Worm (Caenorhabditis elegans): ENCODE results near the gene abu-10.

Gene abu-10

DNA sequence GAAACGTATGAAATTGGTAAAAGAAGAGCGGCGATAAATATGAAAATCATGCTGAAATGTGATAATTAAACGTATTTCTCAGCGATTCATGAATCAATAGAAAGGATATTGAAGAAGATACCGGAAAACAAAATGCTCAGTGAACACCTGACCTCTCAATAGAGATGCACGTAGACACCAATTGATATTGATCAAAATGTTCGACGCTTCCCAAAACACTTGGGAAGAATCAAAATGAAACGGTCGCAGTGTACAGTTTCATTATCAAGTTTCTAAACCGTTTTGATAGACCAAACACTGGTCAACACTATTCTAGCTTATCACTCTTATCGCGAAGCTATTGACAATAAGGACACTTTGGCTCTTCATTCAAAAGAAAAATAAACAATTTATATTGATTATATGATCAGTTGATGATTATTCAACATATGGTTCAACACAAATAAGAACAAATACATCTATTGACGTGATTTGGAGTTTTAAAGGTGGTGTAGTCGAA is 44.5 kb downstream of the abu-10 start, which contains the start of gene ttr-48 (continued):
- peak; percentile 47 for TF ChIP-seq ztf-7 (tag; optimal IDR thresholded peaks at IDR 0.05)
- TF ChIP-seq tra-1 (GFP tag; IDR thresholded peaks at IDR 0.05), result no peak
- TF ChIP-seq ceh-82 (tag; optimal IDR thresholded peaks at IDR 0.05), result no peak
- TF ChIP-seq ces-1 (GFP tag; optimal IDR thresholded peaks at IDR 0.05), result no peak
- TF ChIP-seq ceh-32 (tag; optimal IDR thresholded peaks at IDR 0.05; ENCODE audit: poor library complexity), result no peak
- TF ChIP-seq skn-1 (tag; optimal IDR thresholded peaks at IDR 0.05), result no peak
- TF ChIP-seq lin-39 (tag; optimal IDR thresholded peaks at IDR 0.05), result no peak
- TF ChIP-seq daf-16 (GFP tag; optimal IDR thresholded peaks at IDR 0.05), result no peak
- TF ChIP-seq daf-16 (tag; optimal IDR thresholded peaks at IDR 0.05), result peak; percentile 100
- TF ChIP-seq lin-1 (GFP tag; IDR thresholded peaks at IDR 0.05), result no peak
- no peak for TF ChIP-seq egl-43 (GFP tag; IDR thresholded peaks at IDR 0.05)
- TF ChIP-seq spr-3 (GFP tag; optimal IDR thresholded peaks at IDR 0.05), result no peak
- no peak for TF ChIP-seq nhr-111 (GFP tag; optimal IDR thresholded peaks at IDR 0.05)
- no peak for TF ChIP-seq T20F7.1 (GFP tag; optimal IDR thresholded peaks at IDR 0.05)
- no peak for TF ChIP-seq rbr-2 (tag; optimal IDR thresholded peaks at IDR 0.05)
- TF ChIP-seq Y105C5A.15 (GFP tag; IDR thresholded peaks at IDR 0.05), result no peak
- TF ChIP-seq nhr-102 (tag; optimal IDR thresholded peaks at IDR 0.05), result no peak
- no peak for TF ChIP-seq daf-19 (GFP tag; conservative IDR thresholded peaks at IDR 0.05)
- no peak for TF ChIP-seq nhr-42 (GFP tag; IDR thresholded peaks at IDR 0.05)
- TF ChIP-seq nhr-11 (tag; optimal IDR thresholded peaks at IDR 0.05), result no peak
- TF ChIP-seq nhr-76 (tag; optimal IDR thresholded peaks at IDR 0.05), result no peak
- TF ChIP-seq arid-1 (GFP tag; conservative IDR thresholded peaks at IDR 0.05), result no peak
- peak; percentile 90 for TF ChIP-seq dve-1 (tag; optimal IDR thresholded peaks at IDR 0.05; ENCODE audit: insufficient read depth)
- TF ChIP-seq duxl-1 (tag; optimal IDR thresholded peaks at IDR 0.05; ENCODE audit: poor library complexity), result no peak
- TF ChIP-seq Y48G9A.11 (GFP tag; IDR thresholded peaks at IDR 0.05), result no peak
- no peak for TF ChIP-seq vab-7 (GFP tag; IDR thresholded peaks at IDR 0.05)
- no peak for TF ChIP-seq aha-1 (tag)
- TF ChIP-seq spr-1 (tag; optimal IDR thresholded peaks at IDR 0.05), result no peak
- TF ChIP-seq madf-9 (GFP tag; conservative IDR thresholded peaks at IDR 0.05), result no peak
- TF ChIP-seq ZK337.2 (GFP tag; IDR thresholded peaks at IDR 0.05), result no peak
- TF ChIP-seq sdz-12 (GFP tag; optimal IDR thresholded peaks at IDR 0.05), result no peak
- peak; percentile 87 for TF ChIP-seq pqm-1 (tag; optimal IDR thresholded peaks at IDR 0.05)
- TF ChIP-seq saeg-2 (GFP tag; IDR thresholded peaks at IDR 0.05), result no peak
- no peak for TF ChIP-seq snpc-1.2 (GFP tag; IDR thresholded peaks at IDR 0.05)
- TF ChIP-seq mes-2 (tag; optimal IDR thresholded peaks at IDR 0.05; ENCODE audit: poor library complexity, severe bottlenecking), result no peak
- TF ChIP-seq F37D6.2 (tag; optimal IDR thresholded peaks at IDR 0.05), result no peak
- TF ChIP-seq nhr-10 (tag; optimal IDR thresholded peaks at IDR 0.05), result no peak
- TF ChIP-seq lir-3 (tag; optimal IDR thresholded peaks at IDR 0.05), result no peak
- TF ChIP-seq ctbp-1 (GFP tag; IDR thresholded peaks at IDR 0.05), result no peak
- TF ChIP-seq fkh-10 (GFP tag; optimal IDR thresholded peaks at IDR 0.05), result no peak
- no peak for TF ChIP-seq nhr-48 (tag; optimal IDR thresholded peaks at IDR 0.05)
- TF ChIP-seq nhr-25 (tag; optimal IDR thresholded peaks at IDR 0.05; ENCODE audit: borderline replicate concordance, insufficient read depth), result no peak
- TF ChIP-seq pha-4 (GFP tag; IDR thresholded peaks at IDR 0.05), result no peak
- no peak for TF ChIP-seq pha-4 (tag; optimal IDR thresholded peaks at IDR 0.05)
- TF ChIP-seq ceh-28 (tag; optimal IDR thresholded peaks at IDR 0.05), result no peak
- TF ChIP-seq mep-1 (tag; optimal IDR thresholded peaks at IDR 0.05), result peak; percentile 22
- no peak for TF ChIP-seq daf-8 (GFP tag; IDR thresholded peaks at IDR 0.05)
- TF ChIP-seq tag-97 (GFP tag; IDR thresholded peaks at IDR 0.05), result no peak
- TF ChIP-seq zip-2 (tag; optimal IDR thresholded peaks at IDR 0.05), result no peak
- no peak for TF ChIP-seq F49E8.2 (tag; optimal IDR thresholded peaks at IDR 0.05; ENCODE audit: borderline replicate concordance)
- TF ChIP-seq R02D3.7 (tag; optimal IDR thresholded peaks at IDR 0.05), result no peak
- TF ChIP-seq ceh-44 (GFP tag; IDR thresholded peaks at IDR 0.05), result no peak
